Fruit fly (Drosophila melanogaster): Measurements from ENCODE around the gene bbg.

- TF ChIP-seq CG12605 (GFP tag; IDR thresholded peaks at IDR 0.05) = peak; percentile 79
- TF ChIP-seq Pif1B (GFP tag; optimal IDR thresholded peaks at IDR 0.05) = peak; percentile 96
- TF ChIP-seq rn (GFP tag; IDR thresholded peaks at IDR 0.05) = peak; percentile 43; the same call in 1 of the 2 replicates
- TF ChIP-seq CG10348 (GFP tag; IDR thresholded peaks at IDR 0.05) = no peak
- peak; percentile 72 for TF ChIP-seq gl (tag; optimal IDR thresholded peaks at IDR 0.05)
- peak; percentile 48 for TF ChIP-seq EcR (GFP tag; optimal IDR thresholded peaks at IDR 0.05)
- TF ChIP-seq CG9948 (tag; optimal IDR thresholded peaks at IDR 0.05) = peak; percentile 87
- TF ChIP-seq CG14655 (GFP tag; optimal IDR thresholded peaks at IDR 0.05) = peak; percentile 90
- TF ChIP-seq Pif1A (GFP tag; optimal IDR thresholded peaks at IDR 0.05) = peak; percentile 97
- TF ChIP-seq fd96Ca (GFP tag; IDR thresholded peaks at IDR 0.05) = peak; percentile 77
- TF ChIP-seq CG8159 (tag; optimal IDR thresholded peaks at IDR 0.05) = peak; percentile 93
These were observed 171.4 kb downstream of the bbg start for dm6 chr3L:14364701-14365100.
